Worm (Caenorhabditis elegans) whole organism, L4 larva: ENCODE results near the gene oma-2.

Experiments
- T26A8.4 ChIP-seq: fragments of 200-800 bp; sonication (Bioruptor generic); IDR thresholded peaks from 2 replicates; pipeline ENCODE4 v1.3.6; 2022; ENCODE audit warnings: missing genetic modification characterization, missing compliant biosample characterization
- nhr-77 ChIP-seq: fragments of 150-350 bp; optimal IDR thresholded peaks from 2 replicates; lab custom pipeline; 2014; ENCODE audit warnings: missing biosample characterization, missing genetic modification characterization
- unc-62 ChIP-seq, 3 experiments: fragments of 150-350 bp in 1 of 3; sonication (generic microtip); optimal IDR thresholded peaks in 2 of 3; peaks in 1 of 3; 1 replicate in 1 of 3; 2 replicates in 2 of 3; lab custom pipeline; 2014 to 2017; ENCODE audit warnings: missing biosample characterization in 3 of 3, missing genetic modification characterization in 3 of 3, missing genetic modification reagents in 3 of 3, missing genotype in 1 of 3

DNA sequence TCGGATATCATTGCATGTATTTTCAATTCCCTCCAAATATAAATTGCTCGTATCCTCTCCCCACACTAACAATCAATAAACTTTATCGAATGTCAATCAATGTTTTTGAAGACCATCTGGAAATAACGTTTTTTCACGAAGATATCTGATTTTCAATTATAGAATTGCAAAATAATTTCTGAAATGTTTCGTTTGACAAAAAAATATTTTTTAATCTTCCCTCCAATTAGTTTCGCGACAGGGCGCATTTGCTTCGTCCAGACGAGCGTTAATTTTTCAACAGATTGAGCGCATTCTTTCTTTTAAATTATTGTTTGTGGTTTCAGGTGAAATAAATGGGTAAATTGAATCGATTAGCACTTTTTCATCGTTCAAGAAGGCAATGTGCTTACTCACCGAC lies 1.9 kb downstream of the oma-2 start, which contains the start of gene vars-1:
- TF ChIP-seq T26A8.4 (GFP tag; lab: Robert Waterston, UW) (no peak), unc-62 (GFP tag; optimal IDR thresholded peaks at IDR 0.05 in 1 of 2; lab: Kevin White, UChicago) (no peak), unc-62 (tag; optimal IDR thresholded peaks at IDR 0.05; lab: Kevin White, UChicago) (no peak), nhr-77 (tag; lab: Kevin White, UChicago) (no peak)
